Fruit fly (Drosophila melanogaster): ENCODE measurements around the gene CG33159.

DNA sequence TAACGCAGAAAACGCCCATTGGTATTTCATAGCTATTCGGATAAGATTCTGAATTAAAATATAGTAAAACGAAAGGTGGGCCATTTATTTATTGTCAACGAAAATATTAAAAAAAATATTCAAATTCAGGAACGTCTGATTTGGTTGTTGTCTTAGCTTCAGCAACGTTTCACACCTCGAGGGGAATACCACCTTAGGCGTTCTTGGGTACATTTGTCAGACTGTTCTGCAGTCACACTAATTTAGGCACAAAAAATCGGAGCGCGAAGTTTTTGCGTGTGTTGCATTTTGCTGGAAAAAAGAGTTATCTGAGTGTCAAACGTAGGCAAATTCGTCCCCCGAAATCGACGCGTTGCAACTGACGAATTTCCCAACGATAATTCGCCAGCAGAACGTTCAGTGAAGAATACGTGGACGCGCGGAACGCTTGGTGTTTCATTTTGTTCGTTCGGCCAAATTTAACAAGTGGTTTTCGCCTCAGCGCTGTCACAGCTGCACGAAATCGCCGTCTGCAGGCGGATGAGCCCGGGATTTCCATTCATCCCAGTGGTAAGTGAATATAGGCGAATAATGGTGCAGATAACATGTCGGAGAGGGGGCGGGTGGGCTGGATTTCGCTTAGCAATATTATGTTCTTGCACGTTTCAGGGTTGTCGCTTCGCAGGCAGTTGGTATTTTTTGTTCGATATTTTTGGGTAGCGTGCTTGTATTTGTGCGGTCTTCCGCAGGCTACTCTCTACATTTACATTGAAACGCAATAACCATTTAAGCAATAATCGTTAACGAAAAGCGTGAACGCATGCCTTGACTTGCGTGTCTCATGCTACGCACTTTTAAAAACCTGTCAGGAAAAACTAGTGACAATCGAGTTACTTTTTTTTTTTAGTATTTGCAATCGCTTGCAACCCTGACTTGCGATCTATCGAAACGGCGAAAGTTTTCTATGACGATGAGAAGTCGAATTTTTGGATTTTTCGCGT, 20.8 kb upstream of the CG33159 start, which contains the start of gene Larp4B:
- TF ChIP-seq pad (GFP tag; optimal IDR thresholded peaks at IDR 0.05) (peak; percentile 24), CG7101 (tag; optimal IDR thresholded peaks at IDR 0.05) (peak; percentile 1), toe (GFP tag; optimal IDR thresholded peaks at IDR 0.05) (no peak), bab1 (GFP tag; optimal IDR thresholded peaks at IDR 0.05) (peak; percentile 39), CG33017 (tag; optimal IDR thresholded peaks at IDR 0.05) (no peak), Mnt (GFP tag; optimal IDR thresholded peaks at IDR 0.05) (peak; percentile 26), kay (GFP tag; ENCODE audit: borderline replicate concordance) (no peak), tj (GFP tag; optimal IDR thresholded peaks at IDR 0.05) (peak; percentile 82), Crg-1 (GFP tag; optimal IDR thresholded peaks at IDR 0.05) (no peak), CG12768 (GFP tag; optimal IDR thresholded peaks at IDR 0.05) (no peak), CG11617 (GFP tag; optimal IDR thresholded peaks at IDR 0.05) (peak; percentile 10)

All from whole organism, adult.